Worm (Caenorhabditis elegans) whole organism, young adult: Measurements from ENCODE around the gene kvs-3.

Source experiments
- B0019.2 ChIP-seq: fragments of 200-800 bp; sonication (Bioruptor generic); conservative IDR thresholded peaks from 2 replicates; pipeline ENCODE4 v1.3.6; 2022; ENCODE audit warnings: missing genetic modification reagents, missing genetic modification characterization, missing compliant biosample characterization
- C06A6.2 ChIP-seq: fragments of 200-800 bp; sonication (Bioruptor generic); conservative IDR thresholded peaks from 2 replicates; pipeline ENCODE4 v1.3.6; 2022; ENCODE audit warnings: missing genetic modification characterization, missing compliant biosample characterization
- C17E4.6 ChIP-seq: fragments of 200-800 bp; sonication (Bioruptor generic); IDR thresholded peaks from 2 replicates; pipeline ENCODE4 v1.3.6; 2022; ENCODE audit warnings: missing genetic modification reagents, missing genetic modification characterization, missing compliant biosample characterization
- D2030.7 ChIP-seq: fragments of 200-800 bp; sonication (Bioruptor generic); IDR thresholded peaks from 2 replicates; pipeline ENCODE4 v1.3.6; 2022; ENCODE audit warnings: missing genetic modification reagents, missing genetic modification characterization, missing compliant biosample characterization
- F37B4.10 ChIP-seq: fragments of 200-800 bp; sonication (Bioruptor generic); IDR thresholded peaks from 2 replicates; pipeline ENCODE4 v1.3.6; 2022; ENCODE audit warnings: missing genetic modification characterization, missing compliant biosample characterization
- F39B2.1 ChIP-seq: fragments of 200-800 bp; sonication (Bioruptor generic); IDR thresholded peaks from 2 replicates; pipeline ENCODE4 v1.3.6; 2022; ENCODE audit warnings: missing genetic modification reagents, missing genetic modification characterization, missing compliant biosample characterization
- K11D2.4 ChIP-seq: fragments of 200-800 bp; sonication (Bioruptor generic); IDR thresholded peaks from 2 replicates; pipeline ENCODE4 v1.3.6; 2022; ENCODE audit warnings: missing genetic modification reagents, missing genetic modification characterization, missing compliant biosample characterization
- Y53G8AR.9 ChIP-seq: fragments of 200-800 bp; sonication (Bioruptor generic); conservative IDR thresholded peaks from 2 replicates; pipeline ENCODE4 v1.3.6; 2022; ENCODE audit warnings: missing genetic modification reagents, missing genetic modification characterization, missing compliant biosample characterization
- Y56A3A.18 ChIP-seq: fragments of 200-800 bp; sonication (Bioruptor generic); IDR thresholded peaks from 2 replicates; pipeline ENCODE4 v1.3.6; 2022; ENCODE audit warnings: missing genetic modification reagents, missing genetic modification characterization, missing compliant biosample characterization
- Y67H2A.10 ChIP-seq: fragments of 200-800 bp; sonication (Bioruptor generic); conservative IDR thresholded peaks from 2 replicates; pipeline ENCODE4 v1.3.6; 2022; ENCODE audit warnings: missing genetic modification reagents, missing genetic modification characterization, missing compliant biosample characterization
- Y79H2A.3 ChIP-seq: fragments of 200-800 bp; sonication (Bioruptor generic); conservative IDR thresholded peaks from 2 replicates; pipeline ENCODE4 v1.3.6; 2022; ENCODE audit warnings: missing genetic modification reagents, missing genetic modification characterization, missing compliant biosample characterization
- Y95B8A.8 ChIP-seq: fragments of 200-800 bp; sonication (Bioruptor generic); IDR thresholded peaks from 2 replicates; pipeline ENCODE4 v1.3.6; 2022; ENCODE audit warnings: missing genetic modification reagents, missing genetic modification characterization, missing compliant biosample characterization
- aptf-2 ChIP-seq: fragments of 200-800 bp; sonication (Bioruptor generic); conservative IDR thresholded peaks from 2 replicates; pipeline ENCODE4 v1.3.6; 2022; ENCODE audit warnings: missing genetic modification reagents, missing genetic modification characterization, missing compliant biosample characterization
- aptf-3 ChIP-seq: fragments of 200-800 bp; sonication (Bioruptor generic); IDR thresholded peaks from 2 replicates; pipeline ENCODE4 v1.3.6; 2022; ENCODE audit warnings: missing genetic modification characterization, missing compliant biosample characterization
- attf-3 ChIP-seq: fragments of 200-800 bp; sonication (Bioruptor generic); conservative IDR thresholded peaks from 2 replicates; pipeline ENCODE4 v1.3.6; 2022; ENCODE audit warnings: missing genetic modification reagents, missing genetic modification characterization, missing compliant biosample characterization
- attf-6 ChIP-seq: fragments of 200-800 bp; sonication (Bioruptor generic); IDR thresholded peaks from 2 replicates; pipeline ENCODE4 v1.3.6; 2022; ENCODE audit warnings: missing genetic modification reagents, missing genetic modification characterization, missing compliant biosample characterization
- bed-2 ChIP-seq: fragments of 200-800 bp; sonication (Bioruptor generic); IDR thresholded peaks from 2 replicates; pipeline ENCODE4 v1.3.6; 2022; ENCODE audit warnings: missing genetic modification reagents, missing genetic modification characterization, missing compliant biosample characterization
- cebp-1 ChIP-seq, 2 experiments: fragments of 200-800 bp in 1 of 2; sonication (Bioruptor generic) in 1 of 2; sonication (generic microtip) in 1 of 2; IDR thresholded peaks in 1 of 2; optimal IDR thresholded peaks in 1 of 2; 2 replicates each; pipeline versions ENCODE4 v1.3.6 to Lab custom; 2017 to 2022; ENCODE audit warnings: missing compliant biosample characterization in 2 of 2, missing genetic modification characterization in 2 of 2, mild to moderate bottlenecking in 1 of 2, missing genetic modification reagents in 1 of 2, moderate library complexity in 1 of 2
- cebp-2 ChIP-seq: fragments of 200-800 bp; sonication (Bioruptor generic); IDR thresholded peaks from 2 replicates; pipeline ENCODE4 v1.3.6; 2022; ENCODE audit warnings: missing genetic modification characterization, missing compliant biosample characterization
- ceh-100 ChIP-seq: fragments of 200-800 bp; sonication (Bioruptor generic); IDR thresholded peaks from 2 replicates; pipeline ENCODE4 v1.3.6; 2022; ENCODE audit warnings: missing genetic modification reagents, missing genetic modification characterization, missing compliant biosample characterization
- ceh-40 ChIP-seq: fragments of 200-800 bp; sonication (Bioruptor generic); IDR thresholded peaks from 2 replicates; pipeline ENCODE4 v1.3.6; 2022; ENCODE audit warnings: missing genetic modification characterization, missing compliant biosample characterization
- ceh-58 ChIP-seq: fragments of 200-800 bp; sonication (Bioruptor generic); IDR thresholded peaks from 2 replicates; pipeline ENCODE4 v1.3.6; 2022; ENCODE audit warnings: missing genetic modification characterization, missing compliant biosample characterization
- ceh-91 ChIP-seq: fragments of 200-800 bp; sonication (Bioruptor generic); IDR thresholded peaks from 2 replicates; pipeline ENCODE4 v1.3.6; 2022; ENCODE audit warnings: missing genetic modification reagents, missing genetic modification characterization, missing compliant biosample characterization
- egl-18 ChIP-seq: fragments of 200-800 bp; sonication (Bioruptor generic); IDR thresholded peaks from 2 replicates; pipeline ENCODE4 v1.3.6; 2022; ENCODE audit warnings: missing genetic modification reagents, missing genetic modification characterization, missing compliant biosample characterization
- egl-44 ChIP-seq: fragments of 200-800 bp; sonication (Bioruptor generic); IDR thresholded peaks from 2 replicates; pipeline ENCODE4 v1.3.6; 2022; ENCODE audit warnings: missing genetic modification reagents, missing genetic modification characterization, missing compliant biosample characterization
- ekl-4 ChIP-seq: fragments of 200-800 bp; sonication (Bioruptor generic); IDR thresholded peaks from 2 replicates; pipeline ENCODE4 v1.3.6; 2022; ENCODE audit warnings: missing genetic modification reagents, missing genetic modification characterization, missing compliant biosample characterization
- hmg-1.2 ChIP-seq: fragments of 200-800 bp; sonication (Bioruptor generic); IDR thresholded peaks from 2 replicates; pipeline ENCODE4 v1.3.6; 2022; ENCODE audit warnings: missing genetic modification reagents, missing genetic modification characterization, missing compliant biosample characterization
- hmg-20 ChIP-seq: fragments of 200-800 bp; sonication (Bioruptor generic); IDR thresholded peaks from 2 replicates; pipeline ENCODE4 v1.3.6; 2022; ENCODE audit warnings: missing genetic modification reagents, missing genetic modification characterization, missing compliant biosample characterization
- hsf-1 ChIP-seq: fragments of 200-800 bp; sonication (Bioruptor generic); IDR thresholded peaks from 2 replicates; pipeline ENCODE4 v1.3.6; 2022; ENCODE audit warnings: missing genetic modification reagents, missing genetic modification characterization, missing compliant biosample characterization
- let-526 ChIP-seq: fragments of 200-800 bp; sonication (Bioruptor generic); IDR thresholded peaks from 2 replicates; pipeline ENCODE4 v1.3.6; 2022; ENCODE audit warnings: missing genetic modification reagents, missing genetic modification characterization, missing compliant biosample characterization
- lin-26 ChIP-seq: fragments of 200-800 bp; sonication (Bioruptor generic); IDR thresholded peaks from 2 replicates; pipeline ENCODE4 v1.3.6; 2022; ENCODE audit warnings: missing genetic modification reagents, missing genetic modification characterization, missing compliant biosample characterization
- lir-1 ChIP-seq: fragments of 200-800 bp; sonication (Bioruptor generic); conservative IDR thresholded peaks from 2 replicates; pipeline ENCODE4 v1.3.6; 2022; ENCODE audit warnings: missing genetic modification reagents, missing genetic modification characterization, missing compliant biosample characterization
- madf-3 ChIP-seq: fragments of 200-800 bp; sonication (Bioruptor generic); IDR thresholded peaks from 2 replicates; pipeline ENCODE4 v1.3.6; 2022; ENCODE audit warnings: missing genetic modification reagents, missing genetic modification characterization, missing compliant biosample characterization
- madf-6 ChIP-seq: fragments of 200-800 bp; sonication (Bioruptor generic); IDR thresholded peaks from 2 replicates; pipeline ENCODE4 v1.3.6; 2022; ENCODE audit warnings: missing genetic modification reagents, missing genetic modification characterization, missing compliant biosample characterization
- mcd-1 ChIP-seq: fragments of 200-800 bp; sonication (Bioruptor generic); IDR thresholded peaks from 2 replicates; pipeline ENCODE4 v1.3.6; 2022; ENCODE audit warnings: missing genetic modification reagents, missing genetic modification characterization, missing compliant biosample characterization
- nfya-2 ChIP-seq: fragments of 200-800 bp; sonication (Bioruptor generic); IDR thresholded peaks from 2 replicates; pipeline ENCODE4 v1.3.6; 2022; ENCODE audit warnings: missing genetic modification reagents, missing genetic modification characterization, missing compliant biosample characterization
- nfyb-1 ChIP-seq: fragments of 200-800 bp; sonication (Bioruptor generic); IDR thresholded peaks from 2 replicates; pipeline ENCODE4 v1.3.6; 2022; ENCODE audit warnings: missing genetic modification reagents, missing genetic modification characterization, missing compliant biosample characterization
- pbrm-1 ChIP-seq: fragments of 200-800 bp; sonication (Bioruptor generic); IDR thresholded peaks from 2 replicates; pipeline ENCODE4 v1.3.6; 2022; ENCODE audit warnings: missing genetic modification reagents, missing genetic modification characterization, missing compliant biosample characterization
- rcor-1 ChIP-seq: fragments of 200-800 bp; sonication (Bioruptor generic); IDR thresholded peaks from 2 replicates; pipeline ENCODE4 v1.3.6; 2022; ENCODE audit warnings: missing genetic modification reagents, missing genetic modification characterization, missing compliant biosample characterization
- ztf-25 ChIP-seq: fragments of 200-800 bp; sonication (Bioruptor generic); IDR thresholded peaks from 2 replicates; pipeline ENCODE4 v1.3.6; 2022; ENCODE audit warnings: missing genetic modification reagents, missing genetic modification characterization, missing compliant biosample characterization
- ztf-28 ChIP-seq: fragments of 200-800 bp; sonication (Bioruptor generic); IDR thresholded peaks from 2 replicates; pipeline ENCODE4 v1.3.6; 2022; ENCODE audit warnings: missing genetic modification reagents, missing genetic modification characterization, missing compliant biosample characterization

The kvs-3 gene

ce11 chrV:9341814-9342213, 23.7 kb downstream of the kvs-3 start (continued):
- TF ChIP-seq F37B4.10 (GFP tag; lab: Robert Waterston, UW) (0 out of 2 replicates have a peak, but pooled peaks have one; percentile 44), rcor-1 (GFP tag; lab: Robert Waterston, UW) (peak; percentile 45; the same call in 1 of the 2 replicates), Y53G8AR.9 (GFP tag; lab: Robert Waterston, UW) (peak; percentile 98), Y95B8A.8 (GFP tag; lab: Robert Waterston, UW) (peak; percentile 96)

DNA sequence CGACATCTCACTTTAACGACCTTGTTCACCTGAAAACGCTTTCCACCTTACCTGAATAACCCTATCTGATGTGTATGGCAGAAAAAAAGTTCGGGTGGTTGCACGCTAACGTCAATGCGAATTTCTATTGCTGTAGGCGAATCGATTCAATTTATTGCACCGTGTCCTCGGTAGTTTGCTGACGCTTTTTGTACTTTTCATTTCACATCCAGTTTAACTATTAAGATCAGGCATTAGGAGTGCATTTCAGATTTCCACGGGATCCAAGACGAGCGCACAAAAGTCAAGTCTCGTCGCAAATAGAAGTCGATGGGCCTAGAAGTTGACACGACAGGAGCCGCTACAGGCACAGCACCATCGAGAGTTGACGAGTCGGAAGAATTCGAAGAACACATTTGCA, 24.2 kb downstream of the kvs-3 start:
- TF ChIP-seq K11D2.4 (GFP tag; lab: Robert Waterston, UW) (peak; percentile 93), mcd-1 (GFP tag; lab: Robert Waterston, UW) (peak; percentile 58), madf-3 (GFP tag; lab: Robert Waterston, UW) (peak; percentile 90), hmg-20 (GFP tag; lab: Robert Waterston, UW) (peak; percentile 79; the same call in 1 of the 2 replicates), ceh-91 (peak; percentile 43; the same call in 1 of the 2 replicates), egl-18 (GFP tag; lab: Robert Waterston, UW) (peak; percentile 70; the same call in 1 of the 2 replicates), nfya-2 (peak; percentile 85; the same call in 1 of the 2 replicates), bed-2 (GFP tag; lab: Robert Waterston, UW) (0 out of 2 replicates have a peak, but pooled peaks have one; percentile 15), Y79H2A.3 (GFP tag; lab: Robert Waterston, UW) (peak; percentile 98), C06A6.2 (GFP tag; lab: Robert Waterston, UW) (peak; percentile 75), D2030.7 (peak; percentile 37), attf-6 (GFP tag; lab: Robert Waterston, UW) (peak; percentile 75), madf-6 (GFP tag; lab: Robert Waterston, UW) (peak; percentile 70), cebp-2 (GFP tag; lab: Robert Waterston, UW) (peak; percentile 95), ceh-40 (GFP tag; lab: Robert Waterston, UW) (0 out of 2 replicates have a peak, but pooled peaks have one; percentile 35), pbrm-1 (GFP tag; lab: Robert Waterston, UW) (peak; percentile 87), nfyb-1 (GFP tag; lab: Robert Waterston, UW) (peak; percentile 87), hmg-1.2 (peak; percentile 67; the same call in 1 of the 2 replicates), ztf-25 (GFP tag; lab: Robert Waterston, UW) (0 out of 2 replicates have a peak, but pooled peaks have one; percentile 16), attf-3 (GFP tag; lab: Robert Waterston, UW) (peak; percentile 42; the same call in 1 of the 2 replicates), aptf-3 (GFP tag; lab: Robert Waterston, UW) (0 out of 2 replicates have a peak, but pooled peaks have one; percentile 58), aptf-2 (0 out of 2 replicates have a peak, but pooled peaks have one; percentile 37), ceh-100 (peak; percentile 59; the same call in 1 of the 2 replicates), rcor-1 (GFP tag; lab: Robert Waterston, UW) (peak; percentile 70), Y95B8A.8 (GFP tag; lab: Robert Waterston, UW) (peak; percentile 93), hsf-1 (GFP tag; lab: Robert Waterston, UW) (peak; percentile 70), let-526 (GFP tag; lab: Robert Waterston, UW) (peak; percentile 72; the same call in 1 of the 2 replicates), egl-44 (GFP tag; lab: Robert Waterston, UW) (0 out of 2 replicates have a peak, but pooled peaks have one; percentile 41), lin-26 (GFP tag; lab: Robert Waterston, UW) (peak; percentile 76; the same call in 1 of the 2 replicates), ztf-28 (GFP tag; lab: Robert Waterston, UW) (peak; percentile 78), lir-1 (GFP tag; lab: Robert Waterston, UW) (0 out of 2 replicates have a peak, but pooled peaks have one; percentile 24), F39B2.1 (peak; percentile 88; the same call in 1 of the 2 replicates), cebp-1 (GFP tag; IDR thresholded peaks at IDR 0.05; lab: Robert Waterston, UW) (peak; percentile 70; the same call in 1 of the 2 replicates), cebp-1 (tag; optimal IDR thresholded peaks at IDR 0.05; lab: Kevin White, UChicago) (peak; percentile 22), F37B4.10 (GFP tag; lab: Robert Waterston, UW) (peak; percentile 94; the same call in 1 of the 2 replicates), B0019.2 (GFP tag; lab: Robert Waterston, UW) (0 out of 2 replicates have a peak, but pooled peaks have one; percentile 17), Y56A3A.18 (peak; percentile 96), C17E4.6 (GFP tag; lab: Robert Waterston, UW) (peak; percentile 93), ekl-4 (GFP tag; lab: Robert Waterston, UW) (peak; percentile 83), ceh-58 (peak; percentile 65; the same call in 1 of the 2 replicates), Y67H2A.10 (GFP tag; lab: Robert Waterston, UW) (0 out of 2 replicates have a peak, but pooled peaks have one; percentile 23), Y53G8AR.9 (GFP tag; lab: Robert Waterston, UW) (peak; percentile 97)
